Worm (Caenorhabditis elegans) whole organism, L3 larva: ENCODE measurements around the gene ucr-1.

ENCODE experiments used
- fos-1 ChIP-seq: fragments of 150-350 bp; optimal IDR thresholded peaks from 2 replicates; lab custom pipeline; 2014; ENCODE audit warnings: missing biosample characterization, missing genetic modification characterization
- nhr-12 ChIP-seq: fragments of 150-350 bp; optimal IDR thresholded peaks from 2 replicates; lab custom pipeline; 2014; ENCODE audit warnings: missing biosample characterization, missing genetic modification characterization
- nhr-25 ChIP-seq: sonication (generic microtip); optimal IDR thresholded peaks from 2 replicates; lab custom pipeline; 2017; ENCODE audit warnings: missing biosample characterization, missing genetic modification characterization
- nhr-28 ChIP-seq: fragments of 150-350 bp; optimal IDR thresholded peaks from 2 replicates; lab custom pipeline; 2014; ENCODE audit warnings: missing biosample characterization, missing genetic modification characterization
- unc-39 ChIP-seq: sonication (generic microtip); optimal IDR thresholded peaks from 4 replicates; lab custom pipeline; 2017; ENCODE audit warnings: missing biosample characterization, missing genetic modification characterization

DNA sequence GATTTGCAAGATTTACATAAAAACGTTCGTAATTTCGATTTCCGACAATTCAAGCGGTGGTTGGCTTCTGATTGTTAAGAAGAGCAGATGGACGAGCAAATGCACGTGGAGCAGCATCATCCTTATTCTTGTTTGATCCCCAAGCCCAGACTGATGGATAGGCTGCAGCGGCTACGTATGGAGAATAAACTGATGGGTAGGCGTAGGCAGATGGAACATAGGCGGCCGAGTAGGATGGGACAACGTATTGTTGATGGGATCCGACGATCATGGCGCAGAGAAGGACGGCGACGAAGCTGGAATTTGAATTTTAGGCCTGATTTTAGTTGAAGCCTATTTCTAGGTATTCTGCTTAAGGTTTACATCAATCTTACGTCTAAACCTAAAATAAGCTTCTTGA is 23.7 kb upstream of the ucr-1 start:
- TF ChIP-seq nhr-28 (tag; lab: Kevin White, UChicago) (no peak), nhr-12 (tag; lab: Kevin White, UChicago) (no peak), unc-39 (tag; lab: Kevin White, UChicago) (no peak), fos-1 (no peak), nhr-25 (tag; lab: Kevin White, UChicago) (no peak)
